Worm (Caenorhabditis elegans): Measurements from ENCODE around the gene zif-1.

DNA sequence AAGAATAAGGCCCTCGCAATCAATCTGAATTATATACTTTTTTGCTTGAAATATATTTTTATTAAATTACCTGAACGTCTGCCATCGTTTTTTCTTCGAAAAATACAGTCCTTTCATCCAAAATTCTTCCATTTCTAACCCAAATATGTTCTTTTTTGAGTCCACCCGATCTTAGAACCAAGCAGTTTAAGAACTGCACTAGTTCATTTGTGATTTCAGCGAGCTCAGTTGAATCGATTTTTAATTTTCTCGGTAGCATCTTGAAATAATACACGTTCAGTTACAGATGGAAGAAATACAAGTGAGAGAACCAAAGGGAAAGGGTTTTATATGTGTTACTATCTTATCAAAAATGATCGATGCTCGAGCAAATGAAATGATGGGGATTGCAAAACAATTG, 3.1 kb upstream of the zif-1 start, which contains the start of gene F59B2.3:
- no peak for TF ChIP-seq hmg-20 (GFP tag; IDR thresholded peaks at IDR 0.05)
- no peak for TF ChIP-seq sptf-2 (GFP tag; optimal IDR thresholded peaks at IDR 0.05)
- TF ChIP-seq T26A5.8 (tag; optimal IDR thresholded peaks at IDR 0.05) = no peak
- no peak for TF ChIP-seq madf-8 (GFP tag; conservative IDR thresholded peaks at IDR 0.05)
- no peak for TF ChIP-seq unc-62 (GFP tag; optimal IDR thresholded peaks at IDR 0.05)
- no peak for TF ChIP-seq snpc-4 (GFP tag; optimal IDR thresholded peaks at IDR 0.05)
- no peak for TF ChIP-seq snpc-4 (tag; optimal IDR thresholded peaks at IDR 0.05)
- TF ChIP-seq F23B12.7 (tag; optimal IDR thresholded peaks at IDR 0.05; ENCODE audit: insufficient read depth) = no peak
- TF ChIP-seq attf-5 (GFP tag; optimal IDR thresholded peaks at IDR 0.05) = no peak
